Worm (Caenorhabditis elegans): ENCODE measurements around the gene K07C5.13.

The K07C5.13 gene

ce11 chrV:10361830-10362397 lies 20.1 kb downstream of the K07C5.13 start, which contains the start of gene cash-1 (continued):
- peak; percentile 61 for TF ChIP-seq lsy-27 (tag; optimal IDR thresholded peaks at IDR 0.05; ENCODE audit: borderline replicate concordance, insufficient read depth)
- peak; percentile 52; the same call in 1 of the 2 replicates for TF ChIP-seq hmg-1.2 (GFP tag; IDR thresholded peaks at IDR 0.05)
- no peak for TF ChIP-seq nhr-90 (tag; optimal IDR thresholded peaks at IDR 0.05)
- TF ChIP-seq snpc-3.4 (tag; optimal IDR thresholded peaks at IDR 0.05): peak; percentile 20
- peak; percentile 47 for TF ChIP-seq ZK185.1 (tag; optimal IDR thresholded peaks at IDR 0.05; ENCODE audit: poor library complexity, severe bottlenecking)
- no peak for TF ChIP-seq ceh-100 (GFP tag; IDR thresholded peaks at IDR 0.05)
- TF ChIP-seq egl-18 (GFP tag; IDR thresholded peaks at IDR 0.05): no peak
- TF ChIP-seq ztf-18 (tag; optimal IDR thresholded peaks at IDR 0.05): peak; percentile 51
- TF ChIP-seq atf-7 (tag; optimal IDR thresholded peaks at IDR 0.05): no peak
- no peak for TF ChIP-seq tbx-9 (tag; optimal IDR thresholded peaks at IDR 0.05; ENCODE audit: borderline replicate concordance)
- TF ChIP-seq ztf-26 (tag; optimal IDR thresholded peaks at IDR 0.05): no peak
- TF ChIP-seq aptf-3 (GFP tag; IDR thresholded peaks at IDR 0.05): no peak
- TF ChIP-seq F52B5.7 (tag; optimal IDR thresholded peaks at IDR 0.05): no peak

- TF ChIP-seq ztf-26 (tag; optimal IDR thresholded peaks at IDR 0.05) (no peak), tlf-1 (GFP tag; optimal IDR thresholded peaks at IDR 0.05) (no peak), dox-1 (GFP tag; IDR thresholded peaks at IDR 0.05) (no peak), mxl-1 (tag; optimal IDR thresholded peaks at IDR 0.05) (no peak), cebp-2 (GFP tag; IDR thresholded peaks at IDR 0.05) (no peak), xnd-1 (tag; optimal IDR thresholded peaks at IDR 0.05) (no peak), ztf-3 (GFP tag; optimal IDR thresholded peaks at IDR 0.05) (no peak), attf-3 (GFP tag; conservative IDR thresholded peaks at IDR 0.05) (no peak), F57A8.1 (GFP tag; optimal IDR thresholded peaks at IDR 0.05) (no peak), ztf-28 (GFP tag; IDR thresholded peaks at IDR 0.05) (no peak), die-1 (tag; optimal IDR thresholded peaks at IDR 0.05) (no peak)
These were observed 22.0 kb downstream of the K07C5.13 start for ce11 chrV:10363834-10364233.

- TF ChIP-seq B0336.3 (GFP tag; IDR thresholded peaks at IDR 0.05) (no peak), B0019.2 (GFP tag; conservative IDR thresholded peaks at IDR 0.05) (no peak), chd-7 (tag; optimal IDR thresholded peaks at IDR 0.05) (no peak), madf-3 (GFP tag; IDR thresholded peaks at IDR 0.05) (no peak), ceh-58 (GFP tag; IDR thresholded peaks at IDR 0.05) (no peak), hlh-26 (GFP tag; conservative IDR thresholded peaks at IDR 0.05) (no peak), aptf-2 (GFP tag; conservative IDR thresholded peaks at IDR 0.05) (no peak), tbp1 (GFP tag; optimal IDR thresholded peaks at IDR 0.05) (no peak), dox-1 (GFP tag; IDR thresholded peaks at IDR 0.05) (no peak), let-526 (GFP tag; IDR thresholded peaks at IDR 0.05) (no peak), snpc-1.3 (tag; optimal IDR thresholded peaks at IDR 0.05; ENCODE audit: insufficient read depth) (no peak), cebp-1 (GFP tag; IDR thresholded peaks at IDR 0.05) (no peak), cebp-1 (tag; optimal IDR thresholded peaks at IDR 0.05) (no peak), F49E8.2 (tag; optimal IDR thresholded peaks at IDR 0.05; ENCODE audit: insufficient read depth) (no peak), tlf-1 (GFP tag; optimal IDR thresholded peaks at IDR 0.05) (no peak), ceh-40 (GFP tag; IDR thresholded peaks at IDR 0.05) (no peak)
These were observed 26.4 kb downstream of the K07C5.13 start, which contains the start of gene sri-20 for ce11 chrV:10368256-10368655. sri-20 (plus strand) TSS chrV:10368556.

Data from whole organism, young adult.